Fruit fly (Drosophila melanogaster) whole organism, prepupa: Measurements from ENCODE around the gene CG4582.
A peak's percentile ranks its signal among the peaks of the same experiment; 100 is the strongest.

Experiments
- Blimp-1 ChIP-seq: fragments of 200-800 bp; sonication (Bioruptor generic); optimal IDR thresholded peaks from 3 replicates; lab custom pipeline; 2017; ENCODE audit warnings: missing biosample characterization, missing genetic modification characterization, mild to moderate bottlenecking, moderate library complexity, missing genetic modification reagents
- CG10669 ChIP-seq: fragments of 200-800 bp; sonication (Bioruptor generic); optimal IDR thresholded peaks from 3 replicates; lab custom pipeline; 2018; ENCODE audit warnings: missing biosample characterization, mild to moderate bottlenecking, missing genetic modification characterization, moderate library complexity
- CG11294 ChIP-seq: fragments of 200-800 bp; sonication (Bioruptor generic); IDR thresholded peaks from 2 replicates; pipeline ENCODE4 v1.3.6; 2022; ENCODE audit warnings: missing biosample characterization, missing genetic modification characterization
- CG11762 ChIP-seq: fragments of 200-800 bp; sonication (Bioruptor generic); optimal IDR thresholded peaks from 3 replicates; lab custom pipeline; 2016; ENCODE audit warnings: missing biosample characterization, missing genetic modification characterization; ENCODE audit not compliant: insufficient read depth
- CG11902 ChIP-seq: fragments of 200-800 bp; sonication (Bioruptor generic); optimal IDR thresholded peaks from 3 replicates; lab custom pipeline; 2016; ENCODE audit warnings: missing biosample characterization, missing genetic modification characterization
- CG15336 ChIP-seq: fragments of 200-800 bp; sonication (Bioruptor generic); IDR thresholded peaks from 2 replicates; pipeline ENCODE4 v1.3.6; 2022; ENCODE audit warnings: missing biosample characterization, missing genetic modification characterization
- CG16779 ChIP-seq: fragments of 200-800 bp; sonication (Bioruptor generic); optimal IDR thresholded peaks from 3 replicates; lab custom pipeline; 2017; ENCODE audit warnings: missing biosample characterization, mild to moderate bottlenecking, missing genetic modification characterization
- CG3032 ChIP-seq: fragments of 200-800 bp; optimal IDR thresholded peaks from 2 replicates; lab custom pipeline; 2019; ENCODE audit warnings: missing biosample characterization, mild to moderate bottlenecking, missing genetic modification characterization, moderate library complexity
- CG31627 ChIP-seq: fragments of 200-800 bp; sonication (Bioruptor generic); optimal IDR thresholded peaks from 3 replicates; lab custom pipeline; 2016; ENCODE audit warnings: missing biosample characterization, missing genetic modification characterization
- CG32006 ChIP-seq: fragments of 200-800 bp; sonication (Bioruptor generic); optimal IDR thresholded peaks from 3 replicates; lab custom pipeline; 2017; ENCODE audit warnings: missing biosample characterization, mild to moderate bottlenecking, missing genetic modification characterization
- CG3919 ChIP-seq: fragments of 200-800 bp; sonication (Bioruptor generic); optimal IDR thresholded peaks from 3 replicates; lab custom pipeline; 2016; ENCODE audit warnings: missing biosample characterization, missing genetic modification characterization
- CG6276 ChIP-seq: fragments of 200-800 bp; sonication (Bioruptor generic); optimal IDR thresholded peaks from 2 replicates; lab custom pipeline; 2017; ENCODE audit warnings: missing biosample characterization, mild to moderate bottlenecking, missing genetic modification characterization
- CG6808 ChIP-seq: fragments of 200-800 bp; sonication (Bioruptor generic); optimal IDR thresholded peaks from 3 replicates; lab custom pipeline; 2017; ENCODE audit warnings: missing biosample characterization, missing genetic modification characterization, mild to moderate bottlenecking, moderate library complexity, missing genetic modification reagents
- CG7368 ChIP-seq: fragments of 200-800 bp; sonication (Bioruptor generic); optimal IDR thresholded peaks from 3 replicates; lab custom pipeline; 2016; ENCODE audit warnings: missing biosample characterization, missing genetic modification characterization
- CG8119 ChIP-seq: fragments of 200-800 bp; sonication (Bioruptor generic); IDR thresholded peaks from 3 replicates; pipeline ENCODE4 v1.3.6; 2022; ENCODE audit warnings: missing biosample characterization, missing genetic modification characterization
- CG9139 ChIP-seq: fragments of 200-800 bp; sonication (Bioruptor generic); optimal IDR thresholded peaks from 3 replicates; lab custom pipeline; 2017; ENCODE audit warnings: missing biosample characterization, mild to moderate bottlenecking, missing genetic modification characterization
- Eip78C ChIP-seq: fragments of 200-800 bp; sonication (Bioruptor generic); peaks from one replicate; lab custom pipeline; 2016; ENCODE audit warnings: missing biosample characterization, missing genetic modification characterization
- Eip93F ChIP-seq: fragments of 200-800 bp; sonication (Bioruptor generic); optimal IDR thresholded peaks from 2 replicates; lab custom pipeline; 2016; ENCODE audit warnings: missing biosample characterization, mild to moderate bottlenecking, missing genetic modification characterization
- Ets21C ChIP-seq: fragments of 200-800 bp; sonication (Bioruptor generic); optimal IDR thresholded peaks from 3 replicates; lab custom pipeline; 2016; ENCODE audit warnings: missing biosample characterization, missing genetic modification characterization
- Hr38 ChIP-seq: sonication (Bioruptor generic); optimal IDR thresholded peaks from 2 replicates; lab custom pipeline; 2016; ENCODE audit warnings: missing biosample characterization, missing genetic modification characterization
- Hr39 ChIP-seq: fragments of 200-800 bp; sonication (Bioruptor generic); optimal IDR thresholded peaks from 2 replicates; lab custom pipeline; 2016; ENCODE audit warnings: missing biosample characterization, missing genetic modification characterization
- Lpt ChIP-seq: fragments of 200-800 bp; sonication (Bioruptor generic); optimal IDR thresholded peaks from 3 replicates; lab custom pipeline; 2016; ENCODE audit warnings: missing biosample characterization, missing genetic modification characterization
- OdsH ChIP-seq: fragments of 200-800 bp; sonication (Bioruptor generic); optimal IDR thresholded peaks from 3 replicates; lab custom pipeline; 2016; ENCODE audit warnings: missing biosample characterization, missing genetic modification characterization
- dac ChIP-seq: fragments of 200-800 bp; sonication (Bioruptor generic); optimal IDR thresholded peaks from 2 replicates; lab custom pipeline; 2017; ENCODE audit warnings: missing biosample characterization, mild to moderate bottlenecking, missing genetic modification characterization
- dsx ChIP-seq: fragments of 200-800 bp; optimal IDR thresholded peaks from 3 replicates; lab custom pipeline; 2019; ENCODE audit warnings: missing biosample characterization, mild to moderate bottlenecking, missing genetic modification characterization, moderate library complexity; ENCODE audit not compliant: poor library complexity, severe bottlenecking
- eg ChIP-seq: fragments of 200-800 bp; sonication (Bioruptor generic); IDR thresholded peaks from 3 replicates; pipeline ENCODE4 v1.3.6; 2022; ENCODE audit warnings: missing biosample characterization, missing genetic modification characterization
- fd59A ChIP-seq: fragments of 200-800 bp; sonication (Bioruptor generic); optimal IDR thresholded peaks from 2 replicates; lab custom pipeline; 2017; ENCODE audit warnings: missing biosample characterization, mild to moderate bottlenecking, missing genetic modification characterization, missing genetic modification reagents
- fd85E ChIP-seq: fragments of 200-800 bp; sonication (Bioruptor generic); optimal IDR thresholded peaks from 3 replicates; lab custom pipeline; 2016; ENCODE audit warnings: missing biosample characterization, missing genetic modification characterization
- pdm3 ChIP-seq: fragments of 200-800 bp; sonication (Bioruptor generic); optimal IDR thresholded peaks from 3 replicates; lab custom pipeline; 2016; ENCODE audit warnings: missing biosample characterization, missing genetic modification characterization
- salr ChIP-seq, 2 experiments: fragments of 200-800 bp; sonication (Bioruptor generic); optimal IDR thresholded peaks; 3 replicates each; lab custom pipeline; 2016 to 2018; ENCODE audit warnings: missing biosample characterization in 2 of 2, missing genetic modification characterization in 2 of 2, mild to moderate bottlenecking in 1 of 2
- spab ChIP-seq: fragments of 200-800 bp; sonication (Bioruptor generic); optimal IDR thresholded peaks from 2 replicates; lab custom pipeline; 2017; ENCODE audit warnings: missing biosample characterization, mild to moderate bottlenecking, missing genetic modification characterization, missing genetic modification reagents
- ss ChIP-seq, 2 experiments: fragments of 200-800 bp; sonication (Bioruptor generic); optimal IDR thresholded peaks; 2 replicates in 1 of 2; 3 replicates in 1 of 2; lab custom pipeline; 2017 to 2018; ENCODE audit warnings: mild to moderate bottlenecking in 2 of 2, missing biosample characterization in 2 of 2, missing genetic modification characterization in 2 of 2, moderate library complexity in 1 of 2
- svp ChIP-seq: fragments of 200-800 bp; sonication (Bioruptor generic); peaks from one replicate; lab custom pipeline; 2016; ENCODE audit warnings: missing biosample characterization, missing genetic modification characterization
- vri ChIP-seq: fragments of 200-800 bp; sonication (Bioruptor generic); optimal IDR thresholded peaks from 3 replicates; lab custom pipeline; 2016; ENCODE audit warnings: missing biosample characterization, mild to moderate bottlenecking, missing genetic modification characterization

Gene CG4582

DNA sequence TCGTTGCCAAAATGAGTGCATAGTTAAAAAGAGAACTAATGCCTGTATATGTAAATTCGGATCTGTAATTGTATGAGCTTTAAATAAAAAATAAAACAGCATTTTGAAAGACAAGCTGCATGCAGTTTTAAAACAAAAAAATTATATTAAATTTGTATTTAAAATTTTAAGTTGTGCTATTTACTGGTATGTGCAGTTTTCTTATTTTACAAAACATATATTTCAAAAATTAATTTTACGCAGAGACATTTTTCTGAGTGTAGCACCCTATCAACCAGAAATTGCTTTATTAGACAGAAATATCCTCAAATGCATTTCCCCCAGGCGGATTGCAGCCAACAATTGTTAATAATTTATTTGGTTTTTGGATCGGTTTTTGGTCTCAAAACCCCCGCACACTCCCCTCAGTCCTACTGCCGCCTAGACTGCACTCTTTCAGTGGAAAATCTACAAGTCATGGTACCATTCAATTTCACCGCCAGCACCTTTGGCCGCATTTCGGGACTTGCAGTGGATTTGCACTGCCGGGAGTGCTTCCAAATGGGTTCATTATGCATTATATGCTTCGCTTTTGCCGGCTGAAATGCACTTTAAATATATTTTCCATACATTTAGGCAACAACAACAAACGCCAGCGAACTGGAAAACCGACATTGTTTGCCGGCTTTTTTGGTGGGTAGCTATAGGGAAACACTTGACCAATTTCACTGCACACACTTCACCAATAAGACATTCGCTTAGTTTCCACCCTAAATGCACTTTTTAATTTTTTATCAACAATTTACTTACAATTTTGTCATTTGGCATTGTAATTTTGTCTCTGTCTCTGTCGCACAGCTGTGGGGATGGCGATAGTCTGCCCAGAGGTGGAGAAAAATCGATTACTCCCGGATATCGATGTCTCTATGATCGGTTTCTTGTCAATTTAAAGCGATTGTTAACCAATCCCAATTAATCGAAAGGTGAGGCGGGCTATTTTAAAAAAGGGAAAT lies 41.1 kb upstream of the CG4582 start, which contains the start of gene Npl4 (continued):
- no peak for TF ChIP-seq CG9139 (GFP tag; lab: Kevin White, UChicago)
- TF ChIP-seq CG6808 (GFP tag; lab: Kevin White, UChicago): no peak
- TF ChIP-seq Hr39 (GFP tag; lab: Kevin White, UChicago): peak; percentile 23
- no peak for TF ChIP-seq Ets21C
- no peak for TF ChIP-seq fd85E (GFP tag; lab: Kevin White, UChicago)
- TF ChIP-seq OdsH (GFP tag; lab: Kevin White, UChicago): peak; percentile 44
- TF ChIP-seq Lpt (GFP tag; lab: Kevin White, UChicago): peak; percentile 33
- no peak for TF ChIP-seq CG3919
- TF ChIP-seq CG32006 (GFP tag; lab: Kevin White, UChicago): peak; percentile 52
- TF ChIP-seq CG11294 (GFP tag; lab: Robert Waterston, UW): no peak

DNA sequence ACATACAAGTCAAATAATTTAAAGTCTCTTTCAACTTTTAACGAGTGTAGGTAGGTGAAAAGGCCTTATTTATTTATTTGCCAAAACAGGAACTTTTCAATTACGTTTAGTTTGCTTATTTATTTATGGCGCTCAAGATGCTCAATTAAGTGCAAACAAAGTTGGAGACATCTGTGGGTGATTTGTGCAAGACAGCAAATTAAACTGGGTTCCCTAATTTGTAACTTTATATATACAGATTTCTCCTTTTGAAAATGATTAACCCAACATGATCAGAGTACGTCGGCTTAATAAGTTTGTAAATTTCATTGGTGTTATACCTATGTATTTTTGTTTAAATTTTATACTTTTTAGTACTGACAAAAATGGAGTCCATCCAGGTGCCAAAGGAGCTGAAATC lies 35.1 kb upstream of the CG4582 start, which contains the start of gene CG5071:
Gene CG5071, plus strand, starts transcription at position 301 of the 400 bp plus-strand sequence.
- TF ChIP-seq CG31627 (GFP tag; lab: Kevin White, UChicago): no peak

DNA sequence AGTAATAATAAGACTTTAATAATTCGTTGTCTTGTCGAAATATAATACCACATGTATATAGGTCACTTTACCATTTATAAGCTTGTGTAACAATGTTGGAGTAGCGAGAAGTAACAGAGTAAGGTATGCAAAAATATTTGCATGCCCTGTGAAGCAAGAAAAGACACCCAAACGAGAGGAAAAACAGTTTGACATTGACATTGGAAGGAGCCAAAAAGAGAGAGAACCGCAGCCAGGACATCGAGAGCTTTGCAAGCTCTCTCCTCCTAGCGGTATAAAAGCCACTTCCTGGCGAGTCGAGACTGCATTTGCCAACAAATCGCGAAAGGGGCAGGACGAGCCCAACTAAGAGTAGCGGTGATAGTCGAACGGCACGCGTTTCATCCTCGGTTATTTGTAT lies 30.4 kb upstream of the CG4582 start, which contains the start of gene CG5079:
Gene CG5079, plus strand, starts transcription at position 301 of the 400 bp plus-strand sequence.
- TF ChIP-seq CG6276 (no peak), CG3032 (no peak), CG8119 (GFP tag; lab: Robert Waterston, UW) (no peak)

DNA sequence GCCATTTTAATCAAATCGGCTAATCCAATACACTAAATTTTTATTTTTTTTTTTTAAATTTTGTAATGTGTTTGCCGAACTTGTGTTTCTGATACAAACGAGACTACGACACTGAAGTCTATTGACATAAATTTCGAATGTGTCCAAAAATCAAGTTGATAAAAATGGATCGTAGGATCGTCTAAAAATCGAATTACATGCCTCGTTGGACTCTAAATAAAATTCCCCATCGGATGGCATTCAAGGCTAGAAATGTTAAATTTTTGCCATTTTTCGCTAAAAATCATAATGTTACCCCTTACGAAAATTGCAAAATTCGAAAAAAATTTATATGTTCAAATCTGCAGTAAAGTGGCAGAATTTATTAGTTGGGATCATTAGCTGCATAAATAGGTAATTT lies 26.0 kb upstream of the CG4582 start, which contains the start of gene ymp:
Gene ymp, minus strand, starts transcription at position 101 of the 400 bp plus-strand sequence.
- no peak for TF ChIP-seq CG16779 (tag; lab: Kevin White, UChicago)

DNA sequence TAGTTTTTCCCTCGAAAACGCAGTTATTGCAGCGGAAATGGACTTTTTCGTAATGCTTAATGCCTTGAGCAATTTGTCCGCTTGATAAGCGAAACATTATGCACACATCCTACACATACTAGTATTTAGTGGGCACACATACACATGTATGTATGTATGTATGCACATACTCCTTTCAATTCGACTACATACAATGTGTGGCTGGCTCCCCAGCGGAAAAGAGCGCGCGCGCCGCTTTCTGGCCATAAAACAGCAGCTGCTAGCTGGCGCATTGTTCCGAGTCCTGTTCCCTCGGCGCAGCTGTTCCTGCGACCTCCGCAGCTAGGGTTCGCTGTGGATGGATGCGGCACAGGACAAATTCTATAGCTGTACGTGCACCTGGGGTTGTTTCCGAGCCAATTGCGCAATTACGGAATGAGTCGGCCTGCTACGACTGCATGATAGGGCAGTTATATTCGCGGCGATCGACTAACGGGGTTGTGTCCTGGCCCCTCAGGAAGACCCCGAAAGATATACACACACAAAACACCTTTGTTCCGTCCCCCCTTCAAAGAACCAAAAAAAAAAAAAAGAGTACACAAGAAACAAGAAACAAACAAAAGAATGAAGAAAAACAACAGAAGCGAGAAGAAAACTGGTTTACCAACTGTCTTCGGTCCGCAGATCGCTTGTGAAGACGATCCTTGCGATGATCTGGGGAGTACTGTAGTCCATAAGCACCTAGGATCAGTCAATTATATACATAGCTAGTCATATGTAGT lies 13.5 kb upstream of the CG4582 start:
- TF ChIP-seq CG11902 (GFP tag; lab: Kevin White, UChicago): no peak
- no peak for TF ChIP-seq vri (GFP tag; lab: Kevin White, UChicago)
- TF ChIP-seq CG3919: no peak
- no peak for TF ChIP-seq dac (GFP tag; lab: Kevin White, UChicago)
- TF ChIP-seq spab: peak; percentile 48
- TF ChIP-seq CG10669 (GFP tag; lab: Kevin White, UChicago): no peak
- TF ChIP-seq CG6808 (GFP tag; lab: Kevin White, UChicago): peak; percentile 68
- no peak for TF ChIP-seq CG11294 (GFP tag; lab: Robert Waterston, UW)
- TF ChIP-seq ss (GFP tag; optimal IDR thresholded peaks at IDR 0.05; lab: Kevin White, UChicago): peak; percentile 59 to 76
- no peak for TF ChIP-seq Eip78C
- TF ChIP-seq pdm3 (GFP tag; lab: Kevin White, UChicago): no peak
- peak; percentile 83 for TF ChIP-seq dsx (GFP tag; lab: Kevin White, UChicago)
- TF ChIP-seq salr (GFP tag; optimal IDR thresholded peaks at IDR 0.05; lab: Kevin White, UChicago): no peak
- TF ChIP-seq Blimp-1 (GFP tag; lab: Kevin White, UChicago): no peak
- TF ChIP-seq CG7368 (GFP tag; lab: Kevin White, UChicago): no peak
- TF ChIP-seq Eip93F (GFP tag; lab: Kevin White, UChicago): no peak
- TF ChIP-seq CG9139 (GFP tag; lab: Kevin White, UChicago): peak; percentile 60
- no peak for TF ChIP-seq CG11762 (GFP tag; lab: Kevin White, UChicago)
- TF ChIP-seq CG15336: no peak
- TF ChIP-seq svp (GFP tag; lab: Kevin White, UChicago): no peak
- TF ChIP-seq fd59A (GFP tag; lab: Kevin White, UChicago): no peak
- no peak for TF ChIP-seq Ets21C
- no peak for TF ChIP-seq Hr38 (GFP tag; lab: Kevin White, UChicago)
- no peak for TF ChIP-seq eg (GFP tag; lab: Robert Waterston, UW)
